Worm (Caenorhabditis elegans) whole organism, dauer: ENCODE data around the gene sra-10.
"Not testable (repeated sequence)": the region's sequence is repeated elsewhere in the genome, so short reads cannot be mapped to it uniquely, and the experiment has no call there.

Experiments
- unc-62 ChIP-seq: sonication (generic microtip); optimal IDR thresholded peaks from 2 replicates; lab custom pipeline; 2017; ENCODE audit warnings: missing biosample characterization, missing genetic modification reagents, missing genetic modification characterization

The sra-10 gene

ce11 chrII:10914366-10914765 lies 19.5 kb upstream of the sra-10 start, which contains the start of gene F44F4.15:
TSS of gene F44F4.15 (plus strand) at chrII:10914666.
- no peak for TF ChIP-seq unc-62

ce11 chrII:10912995-10913394 lies 18.1 kb upstream of the sra-10 start:
- TF ChIP-seq unc-62 = no peak

ce11 chrII:10910219-10910618 lies 15.3 kb upstream of the sra-10 start, which contains the start of gene sra-11:
TSS of gene sra-11 (minus strand) at chrII:10910319.
- no peak for TF ChIP-seq unc-62

- not testable (repeated sequence) for TF ChIP-seq unc-62
Observed at ce11 chrII:10904379-10904778, 9.5 kb upstream of the sra-10 start, which contains the start of gene sra-12. TSS of gene sra-12 (minus strand) at chrII:10904479.

DNA sequence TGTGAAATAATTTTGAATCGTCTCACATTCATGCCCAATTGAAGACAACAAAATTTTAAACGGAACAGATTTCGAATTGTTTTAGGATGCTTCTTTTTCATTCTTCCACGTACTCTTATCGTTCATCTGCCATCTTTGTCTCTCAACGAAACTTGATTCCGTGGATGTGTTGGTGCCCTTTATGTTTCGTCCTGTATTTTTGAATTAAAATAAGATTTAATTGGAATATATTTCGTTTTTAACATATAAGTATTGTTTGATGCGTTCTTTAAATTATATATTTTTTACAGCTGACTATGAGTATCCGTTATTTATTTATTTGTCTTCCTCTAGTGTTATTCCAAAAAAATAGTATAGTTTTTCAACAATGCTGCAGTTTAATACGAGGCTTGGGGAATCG lies 7.2 kb upstream of the sra-10 start, which contains the start of gene gly-1:
Gene gly-1, minus strand, starts transcription at position 101 of the 400 bp plus-strand sequence.
- no peak for TF ChIP-seq unc-62

DNA sequence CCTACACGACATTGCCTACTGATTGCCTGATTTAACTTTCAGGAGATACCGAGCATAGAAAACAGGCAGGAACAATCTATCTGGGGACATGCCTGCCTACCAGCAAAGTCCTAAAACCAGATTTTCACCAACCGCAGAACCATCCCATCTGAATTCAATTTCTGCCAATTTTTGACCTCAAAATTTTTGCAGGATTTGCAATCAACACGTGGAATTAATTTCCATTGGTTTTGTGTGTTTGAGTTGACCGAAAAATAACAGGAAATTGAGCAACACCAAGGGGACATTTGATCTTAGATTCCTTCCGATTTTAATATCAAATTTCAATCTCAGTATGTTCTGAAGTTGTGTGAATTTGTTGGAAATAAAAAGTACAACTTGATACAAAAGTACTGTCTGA lies 4.1 kb upstream of the sra-10 start:
- no peak for TF ChIP-seq unc-62

DNA sequence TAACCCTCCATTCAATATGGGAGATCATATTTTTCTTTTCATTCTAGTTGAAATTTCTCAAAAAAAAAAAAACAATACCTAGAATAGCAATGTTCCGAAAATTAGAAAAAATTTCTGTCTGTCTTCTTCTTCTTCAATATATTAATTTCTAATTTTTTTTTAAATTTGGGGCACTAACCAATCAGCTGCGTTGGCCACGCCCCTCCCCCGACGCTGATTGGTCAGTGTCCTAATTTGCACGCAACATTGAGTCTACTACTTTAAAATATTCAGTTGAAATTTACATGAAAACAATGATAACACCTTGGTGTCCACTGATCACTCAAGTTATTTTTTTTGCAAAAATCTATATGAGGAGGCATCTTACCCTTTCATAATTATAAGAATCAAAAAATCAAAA lies 1.1 kb upstream of the sra-10 start:
- no peak for TF ChIP-seq unc-62

- no peak for TF ChIP-seq unc-62
Observed at ce11 chrII:10888979-10889378, 5.9 kb downstream of the sra-10 start, which contains the start of gene ptr-8. TSS of gene ptr-8 (plus strand) at chrII:10889279.

DNA sequence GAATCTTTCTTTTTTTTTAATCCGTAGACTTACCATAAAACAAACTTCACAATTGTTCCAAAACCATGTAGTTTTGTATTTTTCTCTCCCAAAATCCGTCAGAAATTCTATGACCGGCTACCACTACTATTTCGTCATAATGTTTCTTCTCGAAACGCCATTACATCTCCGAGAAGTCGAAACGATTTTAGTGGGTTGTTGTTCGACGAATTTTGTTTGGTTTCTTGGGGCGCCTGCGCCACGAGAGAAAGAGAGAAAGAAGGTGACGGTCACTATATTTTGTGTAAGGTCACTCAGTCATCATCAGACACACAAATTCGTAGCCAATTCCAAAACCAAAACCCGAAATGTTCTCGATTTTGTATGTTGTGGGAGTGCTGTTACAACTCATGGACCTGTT lies 7.8 kb downstream of the sra-10 start:
- no peak for TF ChIP-seq unc-62

- no peak for TF ChIP-seq unc-62
Observed at ce11 chrII:10885868-10886514, 8.9 kb downstream of the sra-10 start, which contains the start of gene F44F4.3. TSS of gene F44F4.3 (minus strand) at chrII:10885918.

DNA sequence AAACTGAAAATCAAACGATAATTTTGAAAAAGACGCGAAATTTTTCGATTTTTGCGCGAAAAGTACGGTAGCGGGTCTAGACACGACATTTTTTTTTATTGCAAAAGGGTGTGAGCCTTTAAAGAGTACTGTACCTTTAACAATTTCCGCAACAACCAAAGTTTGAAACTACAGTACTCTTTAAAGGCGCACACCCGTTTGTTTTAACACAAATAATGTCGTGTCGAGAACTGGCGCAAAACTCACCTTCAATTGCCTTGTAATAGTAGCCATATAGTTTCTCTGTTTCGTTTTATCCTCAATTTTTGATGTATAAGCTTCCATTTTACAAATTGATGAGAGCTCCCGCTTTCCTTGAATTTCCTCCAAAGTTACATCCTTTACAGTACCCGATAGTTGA lies 9.6 kb downstream of the sra-10 start:
- no peak for TF ChIP-seq unc-62

ce11 chrII:10884396-10884795 lies 10.5 kb downstream of the sra-10 start, which contains the start of gene egg-3:
TSS of gene egg-3 (minus strand) at chrII:10884441.
- no peak for TF ChIP-seq unc-62

ce11 chrII:10880625-10881024 lies 14.3 kb downstream of the sra-10 start, which contains the start of gene lurp-1:
TSS of gene lurp-1 (plus strand) at chrII:10880925.
- TF ChIP-seq unc-62 = no peak

DNA sequence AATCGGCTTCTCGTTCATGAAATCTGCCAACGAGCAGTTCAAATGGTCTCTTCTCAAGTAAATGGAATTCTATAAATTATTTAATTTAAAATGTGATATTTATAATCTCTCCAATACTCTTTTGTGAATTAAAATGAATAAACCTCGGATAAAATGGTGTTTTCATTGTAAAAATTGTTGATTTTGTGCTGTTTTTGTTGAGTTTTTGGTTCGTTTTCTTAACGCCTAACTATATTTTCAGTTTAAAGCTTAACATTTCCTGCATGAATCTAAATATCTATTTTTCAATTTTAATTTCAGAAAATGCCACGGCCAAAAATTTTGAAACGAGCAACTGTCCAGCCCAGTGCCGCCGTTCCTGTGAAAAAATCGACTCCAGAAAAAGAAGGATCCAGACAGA lies 21.3 kb downstream of the sra-10 start, which contains the start of gene orc-2:
Gene orc-2, plus strand, starts transcription at position 301 of the 400 bp plus-strand sequence.
- no peak for TF ChIP-seq unc-62

- TF ChIP-seq unc-62 = no peak
Observed at ce11 chrII:10872541-10872940, 22.4 kb downstream of the sra-10 start, which contains the start of the genes cyn-4 and copz-1. TSS of gene cyn-4 (minus strand) at chrII:10872611. TSS of gene copz-1 (plus strand) at chrII:10872879.

DNA sequence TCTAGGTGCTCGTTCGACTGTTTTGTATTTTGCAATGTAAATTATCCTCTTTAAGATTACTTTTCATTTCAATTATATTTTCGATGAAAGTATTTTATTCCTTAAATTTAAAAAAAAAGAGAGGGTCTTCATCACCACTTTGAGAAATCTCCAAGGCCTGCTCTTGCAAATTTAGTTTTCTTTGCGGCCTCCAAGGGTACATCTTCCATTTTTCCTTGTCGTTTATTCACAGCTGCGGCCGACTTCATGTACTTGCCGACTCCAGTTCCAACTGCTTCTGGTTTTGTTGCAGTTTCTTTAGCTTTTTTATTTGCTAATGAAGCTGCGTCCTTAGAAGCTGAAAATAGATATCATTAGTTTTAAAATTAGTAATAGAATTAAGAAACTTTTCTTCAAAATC lies 24.2 kb downstream of the sra-10 start:
- TF ChIP-seq unc-62 = no peak

ce11 chrII:10868670-10869246 lies 26.1 kb downstream of the sra-10 start, which contains the start of the genes gmps-1 and cap-2:
TSS of gene gmps-1 (minus strand) at chrII:10868720.
TSS of gene cap-2 (plus strand) at chrII:10869196.
- TF ChIP-seq unc-62 = no peak

DNA sequence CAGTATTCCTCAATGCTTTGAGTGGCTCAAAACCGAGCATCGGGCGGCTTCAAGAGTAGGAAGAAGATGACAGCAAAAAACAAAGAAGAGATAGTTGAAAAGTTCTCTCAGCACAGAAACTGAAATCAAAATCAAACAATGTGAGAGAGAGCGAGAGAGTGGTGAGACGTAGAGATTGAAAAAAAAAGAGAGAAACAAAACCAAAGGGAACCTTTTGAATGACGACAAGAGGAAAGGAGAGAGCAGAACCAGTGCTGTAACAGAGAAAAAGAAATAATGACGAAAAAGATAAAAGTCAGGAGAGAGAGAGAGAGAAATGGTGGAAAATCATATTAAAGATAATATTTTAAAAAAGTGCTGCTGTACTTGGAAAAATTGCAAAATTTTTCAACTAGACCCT lies 27.7 kb downstream of the sra-10 start:
- no peak for TF ChIP-seq unc-62
